Worm (Caenorhabditis elegans): ENCODE data around the gene T10B10.4.

The T10B10.4 gene

ce11 chrX:15146415-15147210, 43.3 kb upstream of the T10B10.4 start (continued):
- no peak for TF ChIP-seq Y79H2A.3 (GFP tag; conservative IDR thresholded peaks at IDR 0.05)
- TF ChIP-seq D2030.7 (GFP tag; IDR thresholded peaks at IDR 0.05): peak; percentile 68
- no peak for TF ChIP-seq C06A6.2 (GFP tag; conservative IDR thresholded peaks at IDR 0.05)
- TF ChIP-seq F52B5.7 (tag; optimal IDR thresholded peaks at IDR 0.05): no peak
- no peak for TF ChIP-seq aptf-2 (GFP tag; conservative IDR thresholded peaks at IDR 0.05)
- peak; percentile 73; the same call in 1 of the 2 replicates for TF ChIP-seq ztf-25 (GFP tag; IDR thresholded peaks at IDR 0.05)
- TF ChIP-seq sptf-2 (GFP tag; optimal IDR thresholded peaks at IDR 0.05): no peak
- TF ChIP-seq egl-18 (GFP tag; IDR thresholded peaks at IDR 0.05): no peak
- TF ChIP-seq ceh-79 (tag; optimal IDR thresholded peaks at IDR 0.05): no peak
- TF ChIP-seq egrh-3 (GFP tag; IDR thresholded peaks at IDR 0.05): no peak
- peak; percentile 38 for TF ChIP-seq attf-5 (GFP tag; optimal IDR thresholded peaks at IDR 0.05)
- TF ChIP-seq rpc-1 (optimal IDR thresholded peaks at IDR 0.05): peak; percentile 91
- TF ChIP-seq rpc-1 (tag; optimal IDR thresholded peaks at IDR 0.05): peak; percentile 97
- TF ChIP-seq dpl-1 (GFP tag; optimal IDR thresholded peaks at IDR 0.05): no peak
- 0 out of 2 replicates have a peak, but pooled peaks have one; percentile 47 for TF ChIP-seq Y95B8A.8 (GFP tag; IDR thresholded peaks at IDR 0.05)
- no peak for TF ChIP-seq gei-17 (GFP tag; optimal IDR thresholded peaks at IDR 0.05)
- TF ChIP-seq attf-3 (GFP tag; conservative IDR thresholded peaks at IDR 0.05): no peak
- no peak for TF ChIP-seq F33H1.4 (GFP tag; IDR thresholded peaks at IDR 0.05)
- no peak for TF ChIP-seq akir-1 (GFP tag; optimal IDR thresholded peaks at IDR 0.05)
- no peak for TF ChIP-seq ama-1 (optimal IDR thresholded peaks at IDR 0.05)
- peak in 1 of 2 experiments; percentile 68 for TF ChIP-seq ama-1 (GFP tag; optimal IDR thresholded peaks at IDR 0.05)
- TF ChIP-seq ceh-27 (GFP tag; optimal IDR thresholded peaks at IDR 0.05): no peak
- TF ChIP-seq F49E8.2 (tag; optimal IDR thresholded peaks at IDR 0.05; ENCODE audit: insufficient read depth): peak; percentile 26
- peak in 1 of 3 experiments; percentile 23 for TF ChIP-seq lin-35 (GFP tag; optimal IDR thresholded peaks at IDR 0.05)
- TF ChIP-seq ztf-22 (GFP tag; optimal IDR thresholded peaks at IDR 0.05): no peak
- TF ChIP-seq ztf-28 (GFP tag; IDR thresholded peaks at IDR 0.05): no peak
- no peak for TF ChIP-seq F57C9.4 (tag; optimal IDR thresholded peaks at IDR 0.05)
- TF ChIP-seq let-607 (tag; optimal IDR thresholded peaks at IDR 0.05): no peak
- peak; percentile 61 for TF ChIP-seq nhr-90 (tag; optimal IDR thresholded peaks at IDR 0.05)
- no peak for TF ChIP-seq ceh-58 (GFP tag; IDR thresholded peaks at IDR 0.05)
- TF ChIP-seq hmg-1.2 (GFP tag; IDR thresholded peaks at IDR 0.05): peak; percentile 60; the same call in 1 of the 2 replicates
- no peak for TF ChIP-seq unc-130 (GFP tag; optimal IDR thresholded peaks at IDR 0.05)
- TF ChIP-seq atf-7 (tag; optimal IDR thresholded peaks at IDR 0.05): no peak
- no peak for TF ChIP-seq aptf-3 (GFP tag; IDR thresholded peaks at IDR 0.05)
- no peak for TF ChIP-seq hrde-1 (tag; optimal IDR thresholded peaks at IDR 0.05; ENCODE audit: borderline replicate concordance)
- no peak for TF ChIP-seq xnd-1 (tag; optimal IDR thresholded peaks at IDR 0.05)
- TF ChIP-seq zim-3 (tag; optimal IDR thresholded peaks at IDR 0.05): peak; percentile 40
- no peak for TF ChIP-seq ccch-3 (GFP tag; optimal IDR thresholded peaks at IDR 0.05)
- no peak for TF ChIP-seq K11D2.4 (GFP tag; IDR thresholded peaks at IDR 0.05)

DNA sequence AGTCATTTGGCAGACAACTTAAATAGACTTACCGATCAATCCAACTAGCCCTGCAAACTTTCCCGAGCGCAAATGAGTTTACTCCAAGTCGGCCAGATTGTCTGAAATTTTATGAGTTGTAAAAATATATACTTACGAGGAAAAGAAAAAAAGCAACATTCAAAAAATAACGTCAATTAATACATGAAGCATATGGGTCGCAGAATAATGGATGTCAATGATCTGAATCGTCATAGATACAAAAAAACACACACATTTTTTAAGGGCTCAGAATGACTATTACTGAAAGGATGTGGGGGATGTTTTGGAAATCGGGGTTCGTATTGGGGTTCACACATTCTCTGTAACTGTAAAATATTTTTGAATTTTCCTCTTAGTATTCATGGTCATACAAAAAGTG, 42.3 kb upstream of the T10B10.4 start, which contains the start of gene unc-7:
TSS of gene unc-7 (minus strand) at position 101 of the 400 bp plus-strand sequence.
- TF ChIP-seq let-607 (tag; optimal IDR thresholded peaks at IDR 0.05) (no peak), mcd-1 (GFP tag; IDR thresholded peaks at IDR 0.05) (no peak), ceh-40 (GFP tag; IDR thresholded peaks at IDR 0.05) (no peak), ama-1 (optimal IDR thresholded peaks at IDR 0.05) (no peak), ama-1 (GFP tag; optimal IDR thresholded peaks at IDR 0.05) (no peak), nfyb-1 (GFP tag; IDR thresholded peaks at IDR 0.05) (no peak), unc-130 (GFP tag; optimal IDR thresholded peaks at IDR 0.05) (no peak), B0035.1 (tag; optimal IDR thresholded peaks at IDR 0.05) (no peak), cebp-2 (GFP tag; IDR thresholded peaks at IDR 0.05) (no peak), hrde-1 (tag; optimal IDR thresholded peaks at IDR 0.05; ENCODE audit: borderline replicate concordance) (no peak)

Measured in whole organism, young adult.